Fruit fly (Drosophila melanogaster): Measurements from ENCODE around the gene nyo.

Gene nyo

dm6 chr3R:31542721-31543120 is at the start of gene nyo:
Gene nyo, plus strand, starts transcription at chr3R:31543032.
- TF ChIP-seq CG14711 (tag; optimal IDR thresholded peaks at IDR 0.05) (no peak), CG7045 (GFP tag; optimal IDR thresholded peaks at IDR 0.05) (no peak), kay (GFP tag; ENCODE audit: borderline replicate concordance) (no peak), CG1620 (GFP tag; optimal IDR thresholded peaks at IDR 0.05) (no peak), cic (GFP tag; optimal IDR thresholded peaks at IDR 0.05) (no peak), toe (GFP tag; optimal IDR thresholded peaks at IDR 0.05) (no peak), ovo (GFP tag; optimal IDR thresholded peaks at IDR 0.05) (no peak), CG5204 (GFP tag; optimal IDR thresholded peaks at IDR 0.05) (no peak), CG33017 (tag; optimal IDR thresholded peaks at IDR 0.05) (no peak), CG11617 (GFP tag; optimal IDR thresholded peaks at IDR 0.05) (no peak), bab1 (GFP tag; optimal IDR thresholded peaks at IDR 0.05) (no peak)

- TF ChIP-seq cic (GFP tag; optimal IDR thresholded peaks at IDR 0.05): no peak
- TF ChIP-seq Crg-1 (GFP tag; optimal IDR thresholded peaks at IDR 0.05): no peak
- TF ChIP-seq CG7101 (tag; optimal IDR thresholded peaks at IDR 0.05): no peak
- TF ChIP-seq Mnt (GFP tag; optimal IDR thresholded peaks at IDR 0.05): no peak
- TF ChIP-seq tj (GFP tag; optimal IDR thresholded peaks at IDR 0.05): no peak
These were observed 43.7 kb upstream of the nyo start, which contains the start of gene mey for dm6 chr3R:31499114-31499513. Gene mey, plus strand, starts transcription at chr3R:31499235.

dm6 chr3R:31503665-31504064 is 39.2 kb upstream of the nyo start:
- TF ChIP-seq CG11617 (GFP tag; optimal IDR thresholded peaks at IDR 0.05) (no peak), CG7045 (GFP tag; optimal IDR thresholded peaks at IDR 0.05) (no peak), cic (GFP tag; optimal IDR thresholded peaks at IDR 0.05) (no peak), ovo (GFP tag; optimal IDR thresholded peaks at IDR 0.05) (no peak), CG12768 (GFP tag; optimal IDR thresholded peaks at IDR 0.05) (no peak), CG1620 (GFP tag; optimal IDR thresholded peaks at IDR 0.05) (no peak), CG33017 (tag; optimal IDR thresholded peaks at IDR 0.05) (no peak), Clk (GFP tag; optimal IDR thresholded peaks at IDR 0.05) (no peak), Hr96 (GFP tag; optimal IDR thresholded peaks at IDR 0.05) (no peak), tj (GFP tag; optimal IDR thresholded peaks at IDR 0.05) (no peak), bab1 (GFP tag; optimal IDR thresholded peaks at IDR 0.05) (no peak), Mnt (GFP tag; optimal IDR thresholded peaks at IDR 0.05) (no peak), Crg-1 (GFP tag; optimal IDR thresholded peaks at IDR 0.05) (no peak), cnc (optimal IDR thresholded peaks at IDR 0.05) (no peak), toe (GFP tag; optimal IDR thresholded peaks at IDR 0.05) (no peak), CG14711 (tag; optimal IDR thresholded peaks at IDR 0.05) (no peak), pad (GFP tag; optimal IDR thresholded peaks at IDR 0.05) (no peak), kay (GFP tag; ENCODE audit: borderline replicate concordance) (no peak)

- TF ChIP-seq tj (GFP tag; optimal IDR thresholded peaks at IDR 0.05): no peak
- TF ChIP-seq CG5204 (GFP tag; optimal IDR thresholded peaks at IDR 0.05): no peak
- TF ChIP-seq Crg-1 (GFP tag; optimal IDR thresholded peaks at IDR 0.05): no peak
- TF ChIP-seq CG11617 (GFP tag; optimal IDR thresholded peaks at IDR 0.05): no peak
- TF ChIP-seq bab1 (GFP tag; optimal IDR thresholded peaks at IDR 0.05): no peak
- no peak for TF ChIP-seq cic (GFP tag; optimal IDR thresholded peaks at IDR 0.05)
- TF ChIP-seq cnc (optimal IDR thresholded peaks at IDR 0.05): no peak
- TF ChIP-seq CG7045 (GFP tag; optimal IDR thresholded peaks at IDR 0.05): no peak
- no peak for TF ChIP-seq CG14711 (tag; optimal IDR thresholded peaks at IDR 0.05)
- TF ChIP-seq Clk (GFP tag; optimal IDR thresholded peaks at IDR 0.05): no peak
- no peak for TF ChIP-seq CG33017 (tag; optimal IDR thresholded peaks at IDR 0.05)
- no peak for TF ChIP-seq Hr96 (GFP tag; optimal IDR thresholded peaks at IDR 0.05)
- TF ChIP-seq kay (GFP tag; ENCODE audit: borderline replicate concordance): no peak
- no peak for TF ChIP-seq pad (GFP tag; optimal IDR thresholded peaks at IDR 0.05)
- TF ChIP-seq toe (GFP tag; optimal IDR thresholded peaks at IDR 0.05): no peak
- TF ChIP-seq CG7101 (tag; optimal IDR thresholded peaks at IDR 0.05): no peak
- TF ChIP-seq ovo (GFP tag; optimal IDR thresholded peaks at IDR 0.05): no peak
These were observed 38.0 kb upstream of the nyo start for dm6 chr3R:31504731-31505252.

dm6 chr3R:31505254-31505689 is 37.6 kb upstream of the nyo start:
- TF ChIP-seq CG12768 (GFP tag; optimal IDR thresholded peaks at IDR 0.05) (no peak), Mnt (GFP tag; optimal IDR thresholded peaks at IDR 0.05) (no peak), tj (GFP tag; optimal IDR thresholded peaks at IDR 0.05) (no peak), CG7045 (GFP tag; optimal IDR thresholded peaks at IDR 0.05) (no peak), CG5204 (GFP tag; optimal IDR thresholded peaks at IDR 0.05) (no peak), kay (GFP tag; ENCODE audit: borderline replicate concordance) (no peak), ovo (GFP tag; optimal IDR thresholded peaks at IDR 0.05) (no peak), Clk (GFP tag; optimal IDR thresholded peaks at IDR 0.05) (no peak), Hr96 (GFP tag; optimal IDR thresholded peaks at IDR 0.05) (no peak), cic (GFP tag; optimal IDR thresholded peaks at IDR 0.05) (no peak), cnc (optimal IDR thresholded peaks at IDR 0.05) (no peak), CG14711 (tag; optimal IDR thresholded peaks at IDR 0.05) (no peak)

dm6 chr3R:31512040-31512439 is 30.8 kb upstream of the nyo start:
- TF ChIP-seq CG5204 (GFP tag; optimal IDR thresholded peaks at IDR 0.05) (no peak), bab1 (GFP tag; optimal IDR thresholded peaks at IDR 0.05) (no peak), CG1620 (GFP tag; optimal IDR thresholded peaks at IDR 0.05) (no peak), Hr96 (GFP tag; optimal IDR thresholded peaks at IDR 0.05) (no peak), CG33017 (tag; optimal IDR thresholded peaks at IDR 0.05) (no peak), cnc (optimal IDR thresholded peaks at IDR 0.05) (no peak), ovo (GFP tag; optimal IDR thresholded peaks at IDR 0.05) (no peak), CG7101 (tag; optimal IDR thresholded peaks at IDR 0.05) (no peak), Crg-1 (GFP tag; optimal IDR thresholded peaks at IDR 0.05) (no peak), CG14711 (tag; optimal IDR thresholded peaks at IDR 0.05) (no peak), cic (GFP tag; optimal IDR thresholded peaks at IDR 0.05) (no peak), Clk (GFP tag; optimal IDR thresholded peaks at IDR 0.05) (no peak)
